Worm (Caenorhabditis elegans): Measurements from ENCODE around the gene srt-28.
A peak's percentile ranks its signal among the peaks of the same experiment; 100 is the strongest.

The srt-28 gene

DNA sequence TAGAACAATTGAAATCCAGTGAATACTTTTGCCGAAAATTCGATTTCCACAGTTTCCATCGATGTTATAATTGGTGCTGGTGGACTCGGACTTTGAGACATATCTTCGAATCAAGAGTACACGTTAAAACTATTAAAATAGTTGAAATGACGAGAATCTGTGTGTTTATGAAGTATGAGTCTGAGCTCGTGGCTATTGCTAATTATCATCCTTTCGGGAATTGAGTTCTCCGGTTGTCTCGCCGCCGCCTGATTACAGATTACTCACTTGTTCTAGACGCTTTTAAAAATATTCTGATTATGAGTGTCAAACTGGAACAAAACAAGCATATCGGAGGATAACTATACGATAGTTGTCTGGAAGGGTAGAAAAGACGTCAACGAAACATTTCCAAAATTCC is 24.7 kb upstream of the srt-28 start, which contains the start of gene srg-56:
Gene srg-56, minus strand, starts transcription at position 101 of the 400 bp plus-strand sequence.
- TF ChIP-seq gei-17 (GFP tag; optimal IDR thresholded peaks at IDR 0.05) (no peak), repo-1 (tag; optimal IDR thresholded peaks at IDR 0.05) (no peak), attf-3 (GFP tag; conservative IDR thresholded peaks at IDR 0.05) (no peak), tbp1 (GFP tag; optimal IDR thresholded peaks at IDR 0.05) (no peak), athp-1 (tag; optimal IDR thresholded peaks at IDR 0.05) (no peak), Y67H2A.10 (GFP tag; conservative IDR thresholded peaks at IDR 0.05) (no peak), C17E4.6 (GFP tag; IDR thresholded peaks at IDR 0.05) (no peak), aptf-2 (GFP tag; conservative IDR thresholded peaks at IDR 0.05) (no peak), T26A5.8 (tag; optimal IDR thresholded peaks at IDR 0.05) (no peak), zfh-2 (GFP tag; conservative IDR thresholded peaks at IDR 0.05) (no peak), xnd-1 (tag; optimal IDR thresholded peaks at IDR 0.05) (no peak), ccch-3 (GFP tag; optimal IDR thresholded peaks at IDR 0.05) (no peak), hmg-20 (GFP tag; IDR thresholded peaks at IDR 0.05) (no peak), ztf-28 (GFP tag; IDR thresholded peaks at IDR 0.05) (no peak), madf-8 (GFP tag; conservative IDR thresholded peaks at IDR 0.05) (no peak)

ce11 chrV:2734360-2734759 is 20.9 kb upstream of the srt-28 start, which contains the start of gene srg-57:
Gene srg-57, minus strand, starts transcription at chrV:2734460.
- TF ChIP-seq hlh-26 (GFP tag; conservative IDR thresholded peaks at IDR 0.05), result no peak
- TF ChIP-seq ztf-6 (GFP tag; IDR thresholded peaks at IDR 0.05), result no peak
- TF ChIP-seq C06A6.2 (GFP tag; conservative IDR thresholded peaks at IDR 0.05), result no peak
- TF ChIP-seq F39B2.1 (GFP tag; IDR thresholded peaks at IDR 0.05), result no peak
- TF ChIP-seq ekl-4 (GFP tag; IDR thresholded peaks at IDR 0.05), result no peak
- no peak for TF ChIP-seq lsy-27 (tag; optimal IDR thresholded peaks at IDR 0.05; ENCODE audit: borderline replicate concordance, insufficient read depth)
- TF ChIP-seq efl-1 (GFP tag; optimal IDR thresholded peaks at IDR 0.05), result no peak
- TF ChIP-seq hlh-12 (tag; optimal IDR thresholded peaks at IDR 0.05), result no peak
- TF ChIP-seq dox-1 (GFP tag; IDR thresholded peaks at IDR 0.05), result no peak
- no peak for TF ChIP-seq ama-1 (optimal IDR thresholded peaks at IDR 0.05)
- TF ChIP-seq ama-1 (GFP tag; optimal IDR thresholded peaks at IDR 0.05), result no peak
- TF ChIP-seq fkh-3 (tag; optimal IDR thresholded peaks at IDR 0.05), result no peak
- TF ChIP-seq cebp-2 (GFP tag; IDR thresholded peaks at IDR 0.05), result no peak
- no peak for TF ChIP-seq dpl-1 (GFP tag; optimal IDR thresholded peaks at IDR 0.05)
- no peak for TF ChIP-seq sdz-38 (tag; optimal IDR thresholded peaks at IDR 0.05)

DNA sequence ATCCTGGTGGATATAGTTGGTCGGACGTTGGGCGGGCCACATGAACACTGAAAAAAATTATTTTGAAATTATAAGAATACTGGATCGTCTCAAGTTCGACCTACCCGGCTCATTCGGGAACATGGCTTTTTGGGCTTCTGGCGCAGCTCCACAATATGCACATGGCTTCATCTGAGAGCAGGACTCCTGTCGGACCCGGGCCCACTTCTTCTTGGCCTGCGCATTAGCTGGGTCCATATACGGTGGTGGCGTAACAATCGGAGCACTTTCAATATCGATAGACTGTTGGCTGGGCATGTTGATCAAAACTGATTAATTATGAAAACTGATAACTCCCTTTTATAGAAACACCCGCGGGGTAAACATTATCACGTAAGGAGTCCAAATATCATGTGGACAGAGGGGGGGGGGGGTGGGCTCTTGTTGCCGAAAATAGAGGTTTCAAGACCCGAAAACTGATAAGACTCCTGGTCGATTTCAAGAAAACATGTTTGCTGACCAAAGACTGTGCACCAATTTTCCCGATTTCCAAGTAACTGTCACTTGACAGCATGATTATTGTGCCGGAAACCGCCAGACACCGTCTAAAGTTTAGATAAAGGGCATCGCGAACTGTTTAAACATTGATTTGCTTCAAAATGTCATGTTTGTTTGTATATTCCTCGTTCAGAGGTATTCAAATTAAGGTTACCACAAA is 17.5 kb upstream of the srt-28 start, which contains the start of gene dod-3:
Gene dod-3, minus strand, starts transcription at position 315 of the 697 bp plus-strand sequence.
- TF ChIP-seq tbp1 (GFP tag; optimal IDR thresholded peaks at IDR 0.05) (peak; percentile 27), attf-3 (GFP tag; conservative IDR thresholded peaks at IDR 0.05) (no peak), F22D6.2 (tag; optimal IDR thresholded peaks at IDR 0.05) (no peak), snpc-3.4 (tag; optimal IDR thresholded peaks at IDR 0.05) (no peak), Y53F4B.3 (GFP tag; IDR thresholded peaks at IDR 0.05) (no peak), egrh-3 (GFP tag; IDR thresholded peaks at IDR 0.05) (peak; percentile 8; the same call in 1 of the 2 replicates), C06A6.2 (GFP tag; conservative IDR thresholded peaks at IDR 0.05) (no peak), attf-5 (GFP tag; optimal IDR thresholded peaks at IDR 0.05) (peak; percentile 19), dox-1 (GFP tag; IDR thresholded peaks at IDR 0.05) (peak; percentile 71), atf-7 (tag; optimal IDR thresholded peaks at IDR 0.05) (peak; percentile 90), ceh-79 (tag; optimal IDR thresholded peaks at IDR 0.05) (no peak), egl-44 (GFP tag; IDR thresholded peaks at IDR 0.05) (0 out of 2 replicates have a peak, but pooled peaks have one; percentile 65), ceh-91 (GFP tag; IDR thresholded peaks at IDR 0.05) (no peak), tlf-1 (GFP tag; optimal IDR thresholded peaks at IDR 0.05) (peak; percentile 63), pbrm-1 (GFP tag; IDR thresholded peaks at IDR 0.05) (no peak), ets-4 (GFP tag; optimal IDR thresholded peaks at IDR 0.05) (peak; percentile 65), ama-1 (optimal IDR thresholded peaks at IDR 0.05) (peak; percentile 57), ama-1 (GFP tag; optimal IDR thresholded peaks at IDR 0.05) (no peak), lsl-1 (GFP tag; optimal IDR thresholded peaks at IDR 0.05) (no peak), madf-3 (GFP tag; IDR thresholded peaks at IDR 0.05) (no peak), nfyb-1 (GFP tag; IDR thresholded peaks at IDR 0.05) (peak; percentile 50; the same call in 1 of the 2 replicates), bed-1 (GFP tag; IDR thresholded peaks at IDR 0.05) (no peak), ztf-22 (GFP tag; optimal IDR thresholded peaks at IDR 0.05) (peak; percentile 70)
